Fruit fly (Drosophila melanogaster) whole organism, prepupa: ENCODE data around the gene CG4962.

Source experiments
- CG11762 ChIP-seq: fragments of 200-800 bp; sonication (Bioruptor generic); optimal IDR thresholded peaks from 3 replicates; lab custom pipeline; 2016; ENCODE audit warnings: missing biosample characterization, missing genetic modification characterization; ENCODE audit not compliant: insufficient read depth
- Eip75B ChIP-seq: fragments of 200-800 bp; sonication (Bioruptor generic); optimal IDR thresholded peaks from 3 replicates; lab custom pipeline; 2016; ENCODE audit warnings: missing biosample characterization, missing genetic modification characterization
- Eip93F ChIP-seq: fragments of 200-800 bp; sonication (Bioruptor generic); optimal IDR thresholded peaks from 2 replicates; lab custom pipeline; 2016; ENCODE audit warnings: missing biosample characterization, mild to moderate bottlenecking, missing genetic modification characterization
- achi ChIP-seq: fragments of 200-800 bp; sonication (Bioruptor generic); optimal IDR thresholded peaks from 3 replicates; lab custom pipeline; 2016; ENCODE audit warnings: missing biosample characterization, missing genetic modification characterization

dm6 chr3L:16329495-16329894, 34.1 kb upstream of the CG4962 start, which contains the start of gene CG33061:
- no peak for TF ChIP-seq achi (GFP tag; lab: Kevin White, UChicago)
- no peak for TF ChIP-seq CG11762 (GFP tag; lab: Kevin White, UChicago)
- no peak for TF ChIP-seq Eip93F (GFP tag; lab: Kevin White, UChicago)
- no peak for TF ChIP-seq Eip75B (GFP tag; lab: Kevin White, UChicago)
